Worm (Caenorhabditis elegans) whole organism, L4 larva: Measurements from ENCODE around the gene C16D2.1.

Experiments
- F26F4.8 ChIP-seq: fragments of 200-800 bp; sonication (Bioruptor generic); conservative IDR thresholded peaks from 2 replicates; pipeline ENCODE4 v1.3.6; 2022; ENCODE audit warnings: missing genetic modification characterization, missing compliant biosample characterization
- F37D6.2 ChIP-seq: sonication (generic microtip); optimal IDR thresholded peaks from 2 replicates; lab custom pipeline; 2016; ENCODE audit warnings: mild to moderate bottlenecking, missing genetic modification characterization, missing compliant biosample characterization
- R02D3.7 ChIP-seq: fragments of 150-350 bp; sonication (generic microtip); optimal IDR thresholded peaks from 3 replicates; lab custom pipeline; 2014; ENCODE audit warnings: missing biosample characterization, missing genetic modification characterization
- Y5F2A.4 ChIP-seq: fragments of 200-800 bp; sonication (Bioruptor generic); optimal IDR thresholded peaks from 2 replicates; lab custom pipeline; 2018; ENCODE audit warnings: mild to moderate bottlenecking, missing genetic modification characterization, missing compliant biosample characterization
- Y75B8A.6 ChIP-seq: fragments of 200-800 bp; sonication (Bioruptor generic); IDR thresholded peaks from 2 replicates; pipeline ENCODE4 v1.3.6; 2022; ENCODE audit warnings: missing genetic modification reagents, missing genetic modification characterization, missing compliant biosample characterization
- aha-1 ChIP-seq: fragments of 150-350 bp; peaks from one replicate; lab custom pipeline; 2014; ENCODE audit warnings: missing biosample characterization, missing genetic modification characterization
- aly-2 ChIP-seq: sonication (generic microtip); optimal IDR thresholded peaks from 2 replicates; lab custom pipeline; 2018; ENCODE audit warnings: missing biosample characterization, missing genetic modification characterization
- daf-16 ChIP-seq, 3 experiments: sonication (generic microtip); optimal IDR thresholded peaks; 2 replicates each; lab custom pipeline; 2016 to 2017; ENCODE audit warnings: missing genetic modification characterization in 3 of 3, missing genetic modification reagents in 3 of 3, mild to moderate bottlenecking in 2 of 3, missing compliant biosample characterization in 2 of 3, missing biosample characterization in 1 of 3, moderate library complexity in 1 of 3
- daf-19 ChIP-seq: fragments of 200-800 bp; sonication (Bioruptor generic); conservative IDR thresholded peaks from 2 replicates; pipeline ENCODE4 v1.3.6; 2022; ENCODE audit warnings: missing genetic modification characterization, missing compliant biosample characterization
- daf-8 ChIP-seq: fragments of 200-800 bp; sonication (Bioruptor generic); IDR thresholded peaks from 2 replicates; pipeline ENCODE4 v1.3.6; 2022; ENCODE audit warnings: missing genetic modification characterization, missing compliant biosample characterization
- dmd-6 ChIP-seq: fragments of 200-800 bp; sonication (Bioruptor generic); IDR thresholded peaks from 2 replicates; pipeline ENCODE4 v1.3.6; 2022; ENCODE audit warnings: missing genetic modification reagents, missing genetic modification characterization, missing compliant biosample characterization
- dmd-9 ChIP-seq: fragments of 200-800 bp; sonication (Bioruptor generic); IDR thresholded peaks from 2 replicates; pipeline ENCODE4 v1.3.6; 2022; ENCODE audit warnings: missing genetic modification reagents, missing genetic modification characterization, missing compliant biosample characterization
- dve-1 ChIP-seq: sonication (generic microtip); optimal IDR thresholded peaks from 2 replicates; lab custom pipeline; 2017; ENCODE audit warnings: antibody characterized with exemption, mild to moderate bottlenecking, missing genetic modification characterization, missing compliant biosample characterization; ENCODE audit not compliant: insufficient read depth
- egl-43 ChIP-seq: fragments of 200-800 bp; sonication (Bioruptor generic); IDR thresholded peaks from 2 replicates; pipeline ENCODE4 v1.3.6; 2022; ENCODE audit warnings: missing genetic modification reagents, missing genetic modification characterization, missing compliant biosample characterization
- hlh-11 ChIP-seq: fragments of 200-800 bp; sonication (Bioruptor generic); optimal IDR thresholded peaks from 2 replicates; lab custom pipeline; 2018; ENCODE audit warnings: mild to moderate bottlenecking, missing genetic modification characterization, missing compliant biosample characterization
- hmg-1.1 ChIP-seq: fragments of 200-800 bp; sonication (Bioruptor generic); IDR thresholded peaks from 2 replicates; pipeline ENCODE4 v1.3.6; 2022; ENCODE audit warnings: missing genetic modification reagents, missing genetic modification characterization, missing compliant biosample characterization
- jun-1 ChIP-seq: fragments of 150-350 bp; optimal IDR thresholded peaks from 2 replicates; lab custom pipeline; 2014; ENCODE audit warnings: missing biosample characterization, missing genetic modification reagents, missing genetic modification characterization
- lin-1 ChIP-seq: fragments of 200-800 bp; sonication (Bioruptor generic); IDR thresholded peaks from 2 replicates; pipeline ENCODE4 v1.3.6; 2022; ENCODE audit warnings: missing genetic modification reagents, missing genetic modification characterization, missing compliant biosample characterization
- lin-13 ChIP-seq: fragments of 150-350 bp; optimal IDR thresholded peaks from 2 replicates; lab custom pipeline; 2014; ENCODE audit warnings: missing biosample characterization, missing genetic modification reagents, missing genetic modification characterization
- lin-15B ChIP-seq: fragments of 150-350 bp; sonication (generic microtip); optimal IDR thresholded peaks from 3 replicates; lab custom pipeline; 2014; ENCODE audit warnings: missing biosample characterization, missing genetic modification characterization
- lin-29 ChIP-seq: fragments of 200-800 bp; sonication (Bioruptor generic); IDR thresholded peaks from 2 replicates; pipeline ENCODE4 v1.3.6; 2022; ENCODE audit warnings: missing genetic modification reagents, missing genetic modification characterization, missing compliant biosample characterization
- lsy-2 ChIP-seq, 2 experiments: fragments of 150-350 bp in 1 of 2; sonication (generic microtip) in 1 of 2; optimal IDR thresholded peaks; 2 replicates each; lab custom pipeline; 2014 to 2017; ENCODE audit warnings: missing biosample characterization in 2 of 2, missing genetic modification characterization in 2 of 2
- madf-9 ChIP-seq: fragments of 200-800 bp; sonication (Bioruptor generic); conservative IDR thresholded peaks from 2 replicates; pipeline ENCODE4 v1.3.6; 2022; ENCODE audit warnings: missing genetic modification reagents, missing genetic modification characterization, missing compliant biosample characterization
- mdl-1 ChIP-seq, 2 experiments: fragments of 150-350 bp in 1 of 2; sonication (generic microtip) in 1 of 2; optimal IDR thresholded peaks; 2 replicates each; lab custom pipeline; 2014 to 2017; ENCODE audit warnings: missing biosample characterization in 2 of 2, missing genetic modification characterization in 2 of 2
- mdt-29 ChIP-seq: fragments of 200-800 bp; sonication (Bioruptor generic); IDR thresholded peaks from 2 replicates; pipeline ENCODE4 v1.3.6; 2022; ENCODE audit warnings: missing genetic modification reagents, missing genetic modification characterization, missing compliant biosample characterization
- mep-1 ChIP-seq: fragments of 150-350 bp; sonication (generic microtip); optimal IDR thresholded peaks from 3 replicates; lab custom pipeline; 2014; ENCODE audit warnings: missing biosample characterization, missing genetic modification characterization
- nhr-10 ChIP-seq: fragments of 150-350 bp; optimal IDR thresholded peaks from 2 replicates; lab custom pipeline; 2014; ENCODE audit warnings: missing biosample characterization, missing genetic modification characterization
- nhr-102 ChIP-seq: sonication (generic microtip); optimal IDR thresholded peaks from 2 replicates; lab custom pipeline; 2016; ENCODE audit warnings: mild to moderate bottlenecking, missing genetic modification characterization, moderate library complexity, missing compliant biosample characterization
- nhr-11 ChIP-seq: fragments of 150-350 bp; optimal IDR thresholded peaks from 2 replicates; lab custom pipeline; 2014; ENCODE audit warnings: missing biosample characterization, missing genetic modification characterization
- nhr-237 ChIP-seq: sonication (generic microtip); optimal IDR thresholded peaks from 2 replicates; lab custom pipeline; 2017; ENCODE audit warnings: missing biosample characterization, missing genetic modification characterization
- nhr-48 ChIP-seq: sonication (generic microtip); optimal IDR thresholded peaks from 2 replicates; lab custom pipeline; 2016; ENCODE audit warnings: mild to moderate bottlenecking, missing genetic modification characterization, missing compliant biosample characterization
- nhr-6 ChIP-seq: fragments of 150-350 bp; optimal IDR thresholded peaks from 2 replicates; lab custom pipeline; 2014; ENCODE audit warnings: missing biosample characterization, missing genetic modification characterization
- nhr-76 ChIP-seq: fragments of 150-350 bp; optimal IDR thresholded peaks from 2 replicates; lab custom pipeline; 2014; ENCODE audit warnings: missing biosample characterization, missing genetic modification characterization
- nhr-77 ChIP-seq: fragments of 150-350 bp; optimal IDR thresholded peaks from 2 replicates; lab custom pipeline; 2014; ENCODE audit warnings: missing biosample characterization, missing genetic modification characterization
- pha-4 ChIP-seq, 2 experiments: fragments of 150-350 bp in 1 of 2; fragments of 200-800 bp in 1 of 2; sonication (Bioruptor generic) in 1 of 2; IDR thresholded peaks in 1 of 2; optimal IDR thresholded peaks in 1 of 2; 2 replicates each; pipeline versions ENCODE4 v1.3.6 to Lab custom; 2014 to 2022; ENCODE audit warnings: missing genetic modification characterization in 2 of 2, missing genetic modification reagents in 2 of 2, missing biosample characterization in 1 of 2, missing compliant biosample characterization in 1 of 2
- pqm-1 ChIP-seq: sonication (generic microtip); optimal IDR thresholded peaks from 2 replicates; lab custom pipeline; 2017; ENCODE audit warnings: missing biosample characterization, missing genetic modification characterization
- rbr-2 ChIP-seq: sonication (generic microtip); optimal IDR thresholded peaks from 2 replicates; lab custom pipeline; 2016; ENCODE audit warnings: missing genotype, missing genetic modification characterization, missing compliant biosample characterization
- sdz-12 ChIP-seq: fragments of 200-800 bp; sonication (Bioruptor generic); optimal IDR thresholded peaks from 2 replicates; lab custom pipeline; 2018; ENCODE audit warnings: mild to moderate bottlenecking, missing genetic modification characterization, missing compliant biosample characterization
- set-16 ChIP-seq: fragments of 200-800 bp; sonication (Bioruptor generic); IDR thresholded peaks from 2 replicates; pipeline ENCODE4 v1.3.6; 2022; ENCODE audit warnings: missing genetic modification reagents, missing genetic modification characterization, missing compliant biosample characterization
- spr-1 ChIP-seq: sonication (generic microtip); optimal IDR thresholded peaks from 2 replicates; lab custom pipeline; 2016; ENCODE audit warnings: mild to moderate bottlenecking, missing genetic modification characterization, missing compliant biosample characterization
- tag-97 ChIP-seq: fragments of 200-800 bp; sonication (Bioruptor generic); IDR thresholded peaks from 2 replicates; pipeline ENCODE4 v1.3.6; 2022; ENCODE audit warnings: missing genetic modification characterization, missing compliant biosample characterization
- tra-1 ChIP-seq: fragments of 200-800 bp; sonication (Bioruptor generic); IDR thresholded peaks from 2 replicates; pipeline ENCODE4 v1.3.6; 2022; ENCODE audit warnings: missing genetic modification reagents, missing genetic modification characterization, missing compliant biosample characterization
- unc-62 ChIP-seq, 3 experiments: fragments of 150-350 bp in 1 of 3; sonication (generic microtip); optimal IDR thresholded peaks in 2 of 3; peaks in 1 of 3; 1 replicate in 1 of 3; 2 replicates in 2 of 3; lab custom pipeline; 2014 to 2017; ENCODE audit warnings: missing biosample characterization in 3 of 3, missing genetic modification characterization in 3 of 3, missing genetic modification reagents in 3 of 3, missing genotype in 1 of 3
- ztf-11 ChIP-seq: fragments of 150-350 bp; optimal IDR thresholded peaks from 2 replicates; lab custom pipeline; 2014; ENCODE audit warnings: missing biosample characterization, missing genetic modification characterization
- ztf-7 ChIP-seq: fragments of 150-350 bp; optimal IDR thresholded peaks from 2 replicates; lab custom pipeline; 2014; ENCODE audit warnings: missing biosample characterization, missing genetic modification characterization

C16D2.1 gene

DNA sequence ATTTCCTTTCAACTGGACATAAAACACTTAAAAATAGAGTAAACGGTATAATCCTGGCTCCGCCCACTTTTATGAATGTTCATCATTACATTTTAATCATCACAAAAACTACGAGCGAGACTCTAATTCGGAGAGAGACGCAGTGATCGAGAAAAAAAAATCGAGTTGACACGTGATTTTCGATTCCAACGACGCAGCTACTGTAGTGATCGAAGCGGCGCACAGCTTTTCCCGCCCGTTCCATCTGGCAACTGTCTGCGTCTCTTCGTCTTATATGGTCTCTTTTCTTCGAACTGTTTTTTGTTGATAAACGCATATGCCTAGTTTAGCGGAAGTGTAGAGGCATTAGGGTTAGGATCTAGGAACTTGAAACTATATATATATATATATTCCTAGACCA, 17.7 kb upstream of the C16D2.1 start (continued):
- TF ChIP-seq mdl-1 (tag; optimal IDR thresholded peaks at IDR 0.05; lab: Kevin White, UChicago) (peak in 1 of 2 experiments; percentile 77), nhr-6 (no peak), dmd-6 (GFP tag; lab: Robert Waterston, UW) (peak; percentile 85), lsy-2 (tag; optimal IDR thresholded peaks at IDR 0.05; lab: Kevin White, UChicago) (peak in 1 of 2 experiments; percentile 47), hlh-11 (tag; lab: Kevin White, UChicago) (peak; percentile 94), nhr-10 (tag; lab: Kevin White, UChicago) (no peak), nhr-77 (tag; lab: Kevin White, UChicago) (peak; percentile 44), spr-1 (tag; lab: Kevin White, UChicago) (peak; percentile 59), nhr-48 (tag; lab: Kevin White, UChicago) (peak; percentile 73), jun-1 (no peak), lin-13 (GFP tag; lab: Kevin White, UChicago) (no peak), daf-19 (no peak), Y5F2A.4 (GFP tag; lab: Kevin White, UChicago) (no peak), ztf-11 (no peak), pha-4 (GFP tag; IDR thresholded peaks at IDR 0.05; lab: Robert Waterston, UW) (0 out of 2 replicates have a peak, but pooled peaks have one; percentile 36), pha-4 (tag; optimal IDR thresholded peaks at IDR 0.05; lab: Kevin White, UChicago) (no peak), tag-97 (no peak)

ce11 chrII:9114972-9115371, 16.5 kb upstream of the C16D2.1 start:
- TF ChIP-seq aha-1 (peak; percentile 68), lin-13 (GFP tag; lab: Kevin White, UChicago) (no peak), set-16 (GFP tag; lab: Robert Waterston, UW) (no peak), F26F4.8 (GFP tag; lab: Robert Waterston, UW) (no peak), madf-9 (GFP tag; lab: Robert Waterston, UW) (no peak), unc-62 (GFP tag; optimal IDR thresholded peaks at IDR 0.05 in 1 of 2; lab: Kevin White, UChicago) (peak in 1 of 2 experiments; percentile 86), unc-62 (tag; optimal IDR thresholded peaks at IDR 0.05; lab: Kevin White, UChicago) (no peak), nhr-11 (tag; lab: Kevin White, UChicago) (no peak), nhr-102 (tag; lab: Kevin White, UChicago) (no peak), lin-1 (no peak)

DNA sequence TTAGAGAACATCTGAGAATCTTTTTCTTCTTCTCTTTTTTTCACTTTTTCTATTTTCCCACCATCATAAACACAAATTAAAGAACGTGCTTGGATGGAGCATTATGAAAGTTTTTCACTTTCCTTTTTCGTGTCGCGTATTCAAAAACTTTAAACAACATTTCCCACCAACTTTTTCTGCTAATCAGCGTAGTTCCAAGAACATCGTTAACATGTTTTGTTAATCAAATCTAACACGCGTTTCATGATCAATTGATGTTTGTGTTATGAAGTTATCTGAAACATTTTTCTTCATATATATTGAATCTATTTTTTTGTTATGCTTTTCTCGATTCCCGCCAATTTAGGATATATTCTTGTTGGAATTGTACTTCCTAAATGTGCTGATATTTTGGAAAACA, 15.8 kb upstream of the C16D2.1 start:
- TF ChIP-seq nhr-11 (tag; lab: Kevin White, UChicago): peak; percentile 54
- TF ChIP-seq Y75B8A.6: no peak
- peak in 1 of 2 experiments; percentile 46 for TF ChIP-seq lsy-2 (tag; optimal IDR thresholded peaks at IDR 0.05; lab: Kevin White, UChicago)

DNA sequence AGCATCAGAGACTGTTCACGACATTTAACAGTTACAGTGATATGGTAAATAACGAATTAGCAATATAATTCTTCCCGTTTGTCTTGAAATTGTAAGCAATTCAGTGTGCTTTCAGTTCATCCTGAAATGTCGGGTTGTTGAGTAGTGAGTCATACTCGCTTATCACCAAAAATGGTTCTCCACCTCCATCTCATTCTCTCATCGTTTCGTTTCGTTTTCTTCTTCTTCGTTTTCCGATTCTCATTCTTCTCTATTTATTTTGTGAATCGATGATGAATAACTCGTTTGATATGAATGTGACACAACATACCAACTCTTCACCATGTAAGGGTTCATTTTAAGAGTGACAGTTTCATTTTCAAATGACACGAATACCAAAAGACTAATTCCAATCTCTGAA, 15.1 kb upstream of the C16D2.1 start:
- no peak for TF ChIP-seq nhr-237 (tag; lab: Kevin White, UChicago)
- TF ChIP-seq aly-2: no peak
- TF ChIP-seq nhr-76 (tag; lab: Kevin White, UChicago): no peak
- peak in 1 of 2 experiments; percentile 14 for TF ChIP-seq mdl-1 (tag; optimal IDR thresholded peaks at IDR 0.05; lab: Kevin White, UChicago)
- no peak for TF ChIP-seq daf-8 (GFP tag; lab: Robert Waterston, UW)
- peak; percentile 46 for TF ChIP-seq dve-1 (tag; lab: Kevin White, UChicago)
- TF ChIP-seq ztf-7 (tag; lab: Kevin White, UChicago): no peak
- TF ChIP-seq set-16 (GFP tag; lab: Robert Waterston, UW): no peak
- peak in 1 of 2 experiments; percentile 43 for TF ChIP-seq unc-62 (GFP tag; optimal IDR thresholded peaks at IDR 0.05 in 1 of 2; lab: Kevin White, UChicago)
- no peak for TF ChIP-seq unc-62 (tag; optimal IDR thresholded peaks at IDR 0.05; lab: Kevin White, UChicago)
- no peak for TF ChIP-seq F37D6.2 (tag; lab: Kevin White, UChicago)
- TF ChIP-seq lin-29: no peak
- TF ChIP-seq rbr-2 (tag; lab: Kevin White, UChicago): no peak
- peak; percentile 22 for TF ChIP-seq nhr-77 (tag; lab: Kevin White, UChicago)
- TF ChIP-seq dmd-9: no peak
- TF ChIP-seq dmd-6 (GFP tag; lab: Robert Waterston, UW): peak; percentile 59
- TF ChIP-seq R02D3.7 (tag; lab: Kevin White, UChicago): no peak
- no peak for TF ChIP-seq daf-16 (GFP tag; optimal IDR thresholded peaks at IDR 0.05; lab: Kevin White, UChicago)
- peak; percentile 41 for TF ChIP-seq daf-16 (tag; optimal IDR thresholded peaks at IDR 0.05; lab: Kevin White, UChicago)
- TF ChIP-seq tra-1: no peak
- TF ChIP-seq pqm-1 (tag; lab: Kevin White, UChicago): peak; percentile 77
- no peak for TF ChIP-seq mdt-29 (GFP tag; lab: Robert Waterston, UW)
- TF ChIP-seq sdz-12 (GFP tag; lab: Kevin White, UChicago): no peak
- peak; percentile 9 for TF ChIP-seq mep-1 (tag; lab: Kevin White, UChicago)
- TF ChIP-seq hmg-1.1: no peak
- no peak for TF ChIP-seq egl-43 (GFP tag; lab: Robert Waterston, UW)
- TF ChIP-seq lin-15B: no peak
